Worm (Caenorhabditis elegans): ENCODE results near the gene F19B10.3.

Gene F19B10.3

DNA sequence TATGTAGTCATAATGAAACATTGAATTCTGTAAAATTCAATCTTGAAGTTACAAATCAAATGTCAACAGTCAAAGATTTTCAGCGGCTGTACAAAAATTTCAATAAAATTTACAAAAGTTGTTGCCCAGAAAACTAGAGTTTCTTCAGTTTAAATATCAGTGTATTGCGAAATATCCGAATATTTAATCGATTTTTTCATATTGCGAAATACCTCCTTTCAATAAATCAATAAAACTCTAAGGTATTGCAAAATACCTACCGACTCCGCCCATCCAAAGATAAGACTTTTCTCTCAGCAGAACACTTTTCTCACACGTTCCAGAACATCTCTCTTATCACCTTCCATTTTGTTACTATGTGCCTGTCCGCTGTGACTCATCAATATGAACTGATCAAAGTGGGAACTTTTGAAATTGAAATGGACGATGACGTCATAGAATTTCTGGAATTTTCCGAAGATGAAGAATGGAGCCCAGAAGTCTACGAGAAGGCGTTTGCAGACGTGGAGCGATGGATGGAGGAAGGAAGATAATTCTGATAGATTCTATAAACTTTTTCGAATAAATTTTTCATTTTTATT is 20.0 kb downstream of the F19B10.3 start:
- no peak for TF ChIP-seq aptf-3 (GFP tag; IDR thresholded peaks at IDR 0.05)
- no peak for TF ChIP-seq tbp1 (GFP tag; optimal IDR thresholded peaks at IDR 0.05)
- no peak for TF ChIP-seq K11D2.4 (GFP tag; IDR thresholded peaks at IDR 0.05)
- TF ChIP-seq ztf-26 (tag; optimal IDR thresholded peaks at IDR 0.05): no peak
- TF ChIP-seq atf-7 (tag; optimal IDR thresholded peaks at IDR 0.05): peak; percentile 64
- TF ChIP-seq C06A6.2 (GFP tag; conservative IDR thresholded peaks at IDR 0.05): no peak
- no peak for TF ChIP-seq lin-40 (tag; optimal IDR thresholded peaks at IDR 0.05)
- no peak for TF ChIP-seq sptf-2 (GFP tag; optimal IDR thresholded peaks at IDR 0.05)
- TF ChIP-seq ceh-91 (GFP tag; IDR thresholded peaks at IDR 0.05): no peak
- TF ChIP-seq attf-3 (GFP tag; conservative IDR thresholded peaks at IDR 0.05): no peak
- peak; percentile 95 for TF ChIP-seq cebp-1 (GFP tag; IDR thresholded peaks at IDR 0.05)
- peak; percentile 99 for TF ChIP-seq cebp-1 (tag; optimal IDR thresholded peaks at IDR 0.05)
- TF ChIP-seq F39B2.1 (GFP tag; IDR thresholded peaks at IDR 0.05): no peak
- no peak for TF ChIP-seq F10E7.11 (tag; optimal IDR thresholded peaks at IDR 0.05)
- TF ChIP-seq C17E4.6 (GFP tag; IDR thresholded peaks at IDR 0.05): no peak
- no peak for TF ChIP-seq ztf-18 (tag; optimal IDR thresholded peaks at IDR 0.05)
- no peak for TF ChIP-seq sdz-38 (tag; optimal IDR thresholded peaks at IDR 0.05)
- no peak for TF ChIP-seq ceh-79 (tag; optimal IDR thresholded peaks at IDR 0.05)
- TF ChIP-seq egl-44 (GFP tag; IDR thresholded peaks at IDR 0.05): no peak
- TF ChIP-seq mes-4 (tag; optimal IDR thresholded peaks at IDR 0.05): no peak
- TF ChIP-seq B0261.1 (tag; optimal IDR thresholded peaks at IDR 0.05): no peak
- no peak for TF ChIP-seq attf-6 (GFP tag; IDR thresholded peaks at IDR 0.05)
- TF ChIP-seq Y95B8A.8 (GFP tag; IDR thresholded peaks at IDR 0.05): no peak
- no peak for TF ChIP-seq unc-130 (GFP tag; optimal IDR thresholded peaks at IDR 0.05)
- peak; percentile 4 for TF ChIP-seq nhr-80 (tag; optimal IDR thresholded peaks at IDR 0.05)
- 0 out of 2 replicates have a peak, but pooled peaks have one; percentile 55 for TF ChIP-seq nfyb-1 (GFP tag; IDR thresholded peaks at IDR 0.05)
- TF ChIP-seq B0019.2 (GFP tag; conservative IDR thresholded peaks at IDR 0.05): no peak
- TF ChIP-seq bed-1 (GFP tag; IDR thresholded peaks at IDR 0.05): no peak
- no peak for TF ChIP-seq nhr-179 (tag; optimal IDR thresholded peaks at IDR 0.05)
- no peak for TF ChIP-seq hrde-1 (tag; optimal IDR thresholded peaks at IDR 0.05; ENCODE audit: borderline replicate concordance)
- TF ChIP-seq die-1 (tag; optimal IDR thresholded peaks at IDR 0.05): no peak

DNA sequence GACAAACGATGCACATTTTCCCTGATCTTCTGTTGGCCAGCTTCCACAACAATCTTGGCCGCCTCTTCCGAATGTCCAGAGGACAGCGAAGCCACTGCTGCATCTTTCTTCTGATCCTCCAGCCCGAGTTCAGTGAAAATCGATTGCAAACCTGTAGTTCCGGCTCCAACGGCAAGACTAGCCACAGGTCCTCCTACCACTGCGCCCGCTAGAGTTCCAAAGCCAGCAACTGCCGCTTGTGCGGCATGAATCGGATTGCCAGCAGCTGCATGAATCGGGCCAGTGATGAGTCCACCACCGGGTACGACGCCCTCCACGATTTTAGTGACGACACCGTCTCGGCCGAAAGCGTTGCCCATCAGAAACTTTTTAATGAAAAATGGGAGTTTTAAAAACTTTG is 23.8 kb downstream of the F19B10.3 start, which contains the start of gene ifas-1:
Gene ifas-1, minus strand, starts transcription at position 387 of the 400 bp plus-strand sequence.
- no peak for TF ChIP-seq nhr-90 (tag; optimal IDR thresholded peaks at IDR 0.05)
- TF ChIP-seq nhr-27 (tag; optimal IDR thresholded peaks at IDR 0.05): no peak
- TF ChIP-seq ztf-6 (GFP tag; IDR thresholded peaks at IDR 0.05): no peak
- TF ChIP-seq lsl-1 (GFP tag; optimal IDR thresholded peaks at IDR 0.05): no peak
- TF ChIP-seq zim-3 (tag; optimal IDR thresholded peaks at IDR 0.05): no peak
- TF ChIP-seq rpc-1 (optimal IDR thresholded peaks at IDR 0.05): no peak
- TF ChIP-seq rpc-1 (tag; optimal IDR thresholded peaks at IDR 0.05): no peak
- TF ChIP-seq zfh-2 (GFP tag; conservative IDR thresholded peaks at IDR 0.05): peak; percentile 73
- TF ChIP-seq pbrm-1 (GFP tag; IDR thresholded peaks at IDR 0.05): no peak
- TF ChIP-seq K11D2.4 (GFP tag; IDR thresholded peaks at IDR 0.05): 0 out of 2 replicates have a peak, but pooled peaks have one; percentile 30
- no peak for TF ChIP-seq gei-17 (GFP tag; optimal IDR thresholded peaks at IDR 0.05)
- TF ChIP-seq sdz-38 (tag; optimal IDR thresholded peaks at IDR 0.05): no peak
- 0 out of 2 replicates have a peak, but pooled peaks have one; percentile 21 for TF ChIP-seq ceh-58 (GFP tag; IDR thresholded peaks at IDR 0.05)
- TF ChIP-seq bed-2 (GFP tag; IDR thresholded peaks at IDR 0.05): no peak
- no peak for TF ChIP-seq B0261.1 (tag; optimal IDR thresholded peaks at IDR 0.05)
- peak; percentile 27; the same call in 1 of the 2 replicates for TF ChIP-seq egrh-3 (GFP tag; IDR thresholded peaks at IDR 0.05)
- TF ChIP-seq attf-5 (GFP tag; optimal IDR thresholded peaks at IDR 0.05): no peak
- no peak for TF ChIP-seq unc-62 (GFP tag; optimal IDR thresholded peaks at IDR 0.05)
- no peak for TF ChIP-seq ztf-25 (GFP tag; IDR thresholded peaks at IDR 0.05)
- TF ChIP-seq attf-6 (GFP tag; IDR thresholded peaks at IDR 0.05): no peak
- TF ChIP-seq sptf-2 (GFP tag; optimal IDR thresholded peaks at IDR 0.05): no peak
- no peak for TF ChIP-seq snpc-1.1 (tag; optimal IDR thresholded peaks at IDR 0.05; ENCODE audit: insufficient read depth)
- TF ChIP-seq Y95B8A.8 (GFP tag; IDR thresholded peaks at IDR 0.05): no peak
- TF ChIP-seq madf-8 (GFP tag; conservative IDR thresholded peaks at IDR 0.05): no peak
